Worm (Caenorhabditis elegans): ENCODE measurements around the gene F31D4.2.

Gene F31D4.2

ce11 chrV:20845524-20846208 lies at the start of gene F31D4.2, which contains the start of gene fkb-6:
TSS of gene F31D4.2 (minus strand) at chrV:20845546.
TSS of gene fkb-6 (plus strand) at chrV:20846158.
- no peak for TF ChIP-seq flt-1 (GFP tag; IDR thresholded peaks at IDR 0.05)
- peak; percentile 56 for TF ChIP-seq F13C5.2 (tag; optimal IDR thresholded peaks at IDR 0.05)

DNA sequence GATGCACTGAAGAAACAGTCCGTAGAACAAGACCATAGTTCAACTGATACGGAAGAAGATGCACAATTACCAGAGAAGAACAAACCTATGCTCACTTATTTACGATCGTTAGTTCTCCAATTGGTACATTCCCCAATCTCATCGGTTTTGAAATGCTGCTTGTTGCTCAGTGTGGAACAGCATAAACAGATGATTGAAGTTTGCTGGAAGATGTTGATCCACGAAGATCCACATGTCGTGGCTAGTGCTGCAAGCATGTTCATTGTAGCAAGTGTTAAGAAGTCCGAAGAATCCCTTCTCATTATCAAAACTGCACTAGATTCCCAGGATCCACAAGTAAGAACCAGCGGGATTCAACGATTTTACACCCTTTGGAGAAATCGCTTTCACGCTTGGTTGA lies 46.5 kb upstream of the F31D4.2 start:
- TF ChIP-seq ama-1 (optimal IDR thresholded peaks at IDR 0.05), result no peak
- no peak for TF ChIP-seq tra-4 (tag; optimal IDR thresholded peaks at IDR 0.05)
- TF ChIP-seq flt-1 (GFP tag; IDR thresholded peaks at IDR 0.05), result no peak
- TF ChIP-seq tbx-11 (GFP tag; IDR thresholded peaks at IDR 0.05), result no peak
- TF ChIP-seq tbx-37 (GFP tag; conservative IDR thresholded peaks at IDR 0.05), result no peak
- no peak for TF ChIP-seq scrt-1 (GFP tag; IDR thresholded peaks at IDR 0.05)
- TF ChIP-seq B0310.2 (tag; optimal IDR thresholded peaks at IDR 0.05), result no peak
- no peak for TF ChIP-seq aly-1 (tag; optimal IDR thresholded peaks at IDR 0.05)
- TF ChIP-seq hmg-4 (GFP tag; optimal IDR thresholded peaks at IDR 0.05), result no peak
- no peak for TF ChIP-seq ets-7 (tag; optimal IDR thresholded peaks at IDR 0.05)
- TF ChIP-seq pes-1 (GFP tag; IDR thresholded peaks at IDR 0.05), result no peak
- TF ChIP-seq hnd-1 (tag; optimal IDR thresholded peaks at IDR 0.05), result no peak
- no peak for TF ChIP-seq sea-1 (GFP tag; conservative IDR thresholded peaks at IDR 0.05)
- TF ChIP-seq hmbx-1 (tag; optimal IDR thresholded peaks at IDR 0.05), result no peak
- no peak for TF ChIP-seq ceh-36 (tag; optimal IDR thresholded peaks at IDR 0.05)

DNA sequence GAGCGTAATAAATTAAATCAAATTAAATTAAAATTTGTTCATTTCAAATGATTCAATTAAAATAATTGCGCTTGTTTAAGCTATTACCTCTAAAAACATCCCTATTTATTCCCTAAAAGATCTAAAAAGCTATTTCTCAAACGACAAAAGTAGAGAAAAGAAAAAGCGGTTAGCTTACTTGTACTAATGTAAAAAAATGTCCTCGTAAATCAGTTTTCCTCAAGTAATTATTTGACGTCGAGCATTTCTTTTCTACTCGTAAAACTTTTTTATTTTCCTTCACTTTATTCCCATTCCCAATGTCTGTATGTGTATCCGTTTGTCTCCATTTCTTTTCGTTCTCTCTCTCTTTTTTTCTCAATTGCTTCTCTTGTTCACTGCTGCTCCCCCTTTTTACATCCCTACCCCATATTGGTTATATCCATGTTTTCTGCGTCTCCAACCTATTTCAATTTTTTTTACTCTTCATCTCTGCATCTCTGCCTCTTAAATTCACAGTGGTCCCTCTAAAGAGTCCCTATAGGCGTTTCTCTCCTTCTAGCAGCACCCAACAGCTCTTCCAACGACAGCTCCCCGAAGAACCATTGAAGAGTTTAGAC lies 33.8 kb upstream of the F31D4.2 start, which contains the start of gene unc-80:
TSS of gene unc-80 (plus strand) at position 533 of the 599 bp plus-strand sequence.
- TF ChIP-seq B0310.2 (tag; optimal IDR thresholded peaks at IDR 0.05) (no peak), ceh-13 (GFP tag; optimal IDR thresholded peaks at IDR 0.05) (no peak), hmg-4 (GFP tag; optimal IDR thresholded peaks at IDR 0.05) (no peak), scrt-1 (GFP tag; IDR thresholded peaks at IDR 0.05) (no peak), pes-1 (GFP tag; IDR thresholded peaks at IDR 0.05) (no peak), hmbx-1 (tag; optimal IDR thresholded peaks at IDR 0.05) (no peak), sea-1 (GFP tag; conservative IDR thresholded peaks at IDR 0.05) (no peak), flt-1 (GFP tag; IDR thresholded peaks at IDR 0.05) (no peak), tbx-11 (GFP tag; IDR thresholded peaks at IDR 0.05) (no peak), hnd-1 (tag; optimal IDR thresholded peaks at IDR 0.05) (no peak), ets-7 (tag; optimal IDR thresholded peaks at IDR 0.05) (no peak), tbx-37 (GFP tag; conservative IDR thresholded peaks at IDR 0.05) (no peak), tra-4 (tag; optimal IDR thresholded peaks at IDR 0.05) (no peak), F13C5.2 (tag; optimal IDR thresholded peaks at IDR 0.05) (no peak), aly-1 (tag; optimal IDR thresholded peaks at IDR 0.05) (no peak)

- no peak for TF ChIP-seq ceh-13 (GFP tag; optimal IDR thresholded peaks at IDR 0.05)
- TF ChIP-seq B0310.2 (tag; optimal IDR thresholded peaks at IDR 0.05), result no peak
- TF ChIP-seq pes-1 (GFP tag; IDR thresholded peaks at IDR 0.05), result no peak
- no peak for TF ChIP-seq F13C5.2 (tag; optimal IDR thresholded peaks at IDR 0.05)
- no peak for TF ChIP-seq scrt-1 (GFP tag; IDR thresholded peaks at IDR 0.05)
- TF ChIP-seq ceh-36 (tag; optimal IDR thresholded peaks at IDR 0.05), result no peak
- TF ChIP-seq hmg-4 (GFP tag; optimal IDR thresholded peaks at IDR 0.05), result no peak
- no peak for TF ChIP-seq ets-7 (tag; optimal IDR thresholded peaks at IDR 0.05)
- no peak for TF ChIP-seq ama-1 (optimal IDR thresholded peaks at IDR 0.05)
- no peak for TF ChIP-seq tbx-11 (GFP tag; IDR thresholded peaks at IDR 0.05)
- TF ChIP-seq hmbx-1 (tag; optimal IDR thresholded peaks at IDR 0.05), result no peak
- TF ChIP-seq aly-1 (tag; optimal IDR thresholded peaks at IDR 0.05), result no peak
These were observed 30.0 kb upstream of the F31D4.2 start for ce11 chrV:20875324-20875723.

ce11 chrV:20873144-20873543 lies 27.8 kb upstream of the F31D4.2 start:
- TF ChIP-seq scrt-1 (GFP tag; IDR thresholded peaks at IDR 0.05) (no peak), ceh-13 (GFP tag; optimal IDR thresholded peaks at IDR 0.05) (no peak), ama-1 (optimal IDR thresholded peaks at IDR 0.05) (no peak), B0310.2 (tag; optimal IDR thresholded peaks at IDR 0.05) (no peak), tra-4 (tag; optimal IDR thresholded peaks at IDR 0.05) (no peak), tbx-37 (GFP tag; conservative IDR thresholded peaks at IDR 0.05) (no peak), ceh-36 (tag; optimal IDR thresholded peaks at IDR 0.05) (no peak), pes-1 (GFP tag; IDR thresholded peaks at IDR 0.05) (no peak), ets-7 (tag; optimal IDR thresholded peaks at IDR 0.05) (no peak), F13C5.2 (tag; optimal IDR thresholded peaks at IDR 0.05) (no peak), flt-1 (GFP tag; IDR thresholded peaks at IDR 0.05) (no peak), hmg-4 (GFP tag; optimal IDR thresholded peaks at IDR 0.05) (no peak), sea-1 (GFP tag; conservative IDR thresholded peaks at IDR 0.05) (no peak), hnd-1 (tag; optimal IDR thresholded peaks at IDR 0.05) (no peak), aly-1 (tag; optimal IDR thresholded peaks at IDR 0.05) (no peak), tbx-11 (GFP tag; IDR thresholded peaks at IDR 0.05) (no peak), hmbx-1 (tag; optimal IDR thresholded peaks at IDR 0.05) (no peak)

DNA sequence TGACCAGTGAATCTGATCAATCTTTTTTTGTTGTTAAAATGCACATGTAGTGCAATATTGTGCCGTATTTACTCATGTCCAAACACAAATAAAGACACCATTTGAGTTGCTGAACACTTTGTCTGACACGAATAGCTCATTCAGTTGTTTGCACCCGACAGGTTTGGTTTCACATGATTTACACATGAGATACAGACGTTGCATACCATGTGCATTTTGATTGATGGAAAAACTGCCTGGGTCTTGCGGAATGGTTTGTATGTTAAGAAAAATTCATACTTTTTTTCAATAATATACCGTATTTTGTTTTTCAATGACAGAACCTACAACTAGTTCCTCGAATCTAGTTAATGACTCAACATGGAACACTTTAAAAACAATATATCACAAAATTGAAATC lies 25.8 kb upstream of the F31D4.2 start:
- TF ChIP-seq hnd-1 (tag; optimal IDR thresholded peaks at IDR 0.05), result no peak
- TF ChIP-seq F13C5.2 (tag; optimal IDR thresholded peaks at IDR 0.05), result no peak
- no peak for TF ChIP-seq aly-1 (tag; optimal IDR thresholded peaks at IDR 0.05)
- TF ChIP-seq tbx-37 (GFP tag; conservative IDR thresholded peaks at IDR 0.05), result no peak
- TF ChIP-seq ceh-36 (tag; optimal IDR thresholded peaks at IDR 0.05), result no peak
- TF ChIP-seq ama-1 (optimal IDR thresholded peaks at IDR 0.05), result no peak
- TF ChIP-seq ceh-13 (GFP tag; optimal IDR thresholded peaks at IDR 0.05), result no peak
- TF ChIP-seq tbx-11 (GFP tag; IDR thresholded peaks at IDR 0.05), result no peak
- no peak for TF ChIP-seq B0310.2 (tag; optimal IDR thresholded peaks at IDR 0.05)
- TF ChIP-seq flt-1 (GFP tag; IDR thresholded peaks at IDR 0.05), result no peak
- TF ChIP-seq pes-1 (GFP tag; IDR thresholded peaks at IDR 0.05), result no peak
- no peak for TF ChIP-seq ets-7 (tag; optimal IDR thresholded peaks at IDR 0.05)
- TF ChIP-seq scrt-1 (GFP tag; IDR thresholded peaks at IDR 0.05), result no peak
- TF ChIP-seq tra-4 (tag; optimal IDR thresholded peaks at IDR 0.05), result no peak
- TF ChIP-seq sea-1 (GFP tag; conservative IDR thresholded peaks at IDR 0.05), result no peak
- TF ChIP-seq hmg-4 (GFP tag; optimal IDR thresholded peaks at IDR 0.05), result no peak
- TF ChIP-seq hmbx-1 (tag; optimal IDR thresholded peaks at IDR 0.05), result no peak

ce11 chrV:20870633-20871032 lies 25.3 kb upstream of the F31D4.2 start:
- TF ChIP-seq ama-1 (optimal IDR thresholded peaks at IDR 0.05), result no peak
- TF ChIP-seq sea-1 (GFP tag; conservative IDR thresholded peaks at IDR 0.05), result no peak

Measured in whole organism, early embryonic.